Fruit fly (Drosophila melanogaster): ENCODE results near the gene mei-217.

The mei-217 gene

dm6 chrX:17142940-17143534 lies at the start of gene mei-217, which contains the start of gene mei-218 (continued):
- TF ChIP-seq Pdp1 (GFP tag; optimal IDR thresholded peaks at IDR 0.05) (peak in 1 of 2 experiments; percentile 14), tna (GFP tag; IDR thresholded peaks at IDR 0.05; ENCODE audit: partially characterized antibody) (no peak), ro (GFP tag; IDR thresholded peaks at IDR 0.05) (no peak), CG4360 (GFP tag; IDR thresholded peaks at IDR 0.05) (no peak), Atf-2 (GFP tag; optimal IDR thresholded peaks at IDR 0.05) (no peak), Xbp1 (GFP tag; optimal IDR thresholded peaks at IDR 0.05) (peak; percentile 40), psq (GFP tag; optimal IDR thresholded peaks at IDR 0.05) (no peak), wdn (GFP tag; IDR thresholded peaks at IDR 0.05) (no peak), CG11504 (tag; optimal IDR thresholded peaks at IDR 0.05) (no peak), grau (tag; optimal IDR thresholded peaks at IDR 0.05) (no peak), Bgb (GFP tag; IDR thresholded peaks at IDR 0.05; ENCODE audit: partially characterized antibody) (peak; percentile 60), CG12744 (GFP tag; optimal IDR thresholded peaks at IDR 0.05) (no peak), gro (GFP tag; optimal IDR thresholded peaks at IDR 0.05) (no peak), CG10462 (GFP tag; optimal IDR thresholded peaks at IDR 0.05) (no peak), CG11560 (tag; IDR thresholded peaks at IDR 0.05) (no peak), CG6813 (GFP tag; optimal IDR thresholded peaks at IDR 0.05) (no peak), CG33557 (GFP tag; optimal IDR thresholded peaks at IDR 0.05) (no peak), cas (GFP tag; IDR thresholded peaks at IDR 0.05) (no peak), CG14710 (tag; optimal IDR thresholded peaks at IDR 0.05) (peak; percentile 62), odd (GFP tag; optimal IDR thresholded peaks at IDR 0.05) (no peak), Chrac-16 (GFP tag; optimal IDR thresholded peaks at IDR 0.05) (peak; percentile 28), CG3995 (GFP tag; optimal IDR thresholded peaks at IDR 0.05) (peak; percentile 46), jumu (GFP tag; optimal IDR thresholded peaks at IDR 0.05) (no peak), Awh (GFP tag; IDR thresholded peaks at IDR 0.05) (no peak), Mes4 (GFP tag; optimal IDR thresholded peaks at IDR 0.05) (no peak), dysf (GFP tag; IDR thresholded peaks at IDR 0.05) (0 out of 3 replicates have a peak, but pooled peaks have one; percentile 20), Rx (GFP tag; IDR thresholded peaks at IDR 0.05) (no peak), ato (GFP tag; IDR thresholded peaks at IDR 0.05; ENCODE audit: partially characterized antibody) (no peak), Side (GFP tag; optimal IDR thresholded peaks at IDR 0.05) (no peak), Drgx (GFP tag; IDR thresholded peaks at IDR 0.05) (no peak), CG30431 (GFP tag; optimal IDR thresholded peaks at IDR 0.05) (no peak), Sry-β (GFP tag; optimal IDR thresholded peaks at IDR 0.05) (peak; percentile 68), vnd (GFP tag; IDR thresholded peaks at IDR 0.05; ENCODE audit: partially characterized antibody) (peak; percentile 67), D19A (tag; optimal IDR thresholded peaks at IDR 0.05) (no peak), nerfin-1 (tag; optimal IDR thresholded peaks at IDR 0.05) (no peak), p53 (GFP tag; optimal IDR thresholded peaks at IDR 0.05) (no peak), zen2 (GFP tag; IDR thresholded peaks at IDR 0.05; ENCODE audit: partially characterized antibody) (peak; percentile 41; the same call in 1 of the 3 replicates), Opbp (GFP tag; IDR thresholded peaks at IDR 0.05; ENCODE audit: partially characterized antibody) (peak; percentile 26; the same call in 1 of the 3 replicates), H2.0 (GFP tag; IDR thresholded peaks at IDR 0.05) (no peak), CG17359 (tag; optimal IDR thresholded peaks at IDR 0.05) (no peak), CG15269 (tag; optimal IDR thresholded peaks at IDR 0.05) (no peak), Aef1 (GFP tag; IDR thresholded peaks at IDR 0.05) (0 out of 3 replicates have a peak, but pooled peaks have one; percentile 20), Hr51 (GFP tag; optimal IDR thresholded peaks at IDR 0.05) (no peak), tgo (GFP tag; IDR thresholded peaks at IDR 0.05) (peak; percentile 27; the same call in 1 of the 3 replicates), Atf6 (GFP tag; IDR thresholded peaks at IDR 0.05) (no peak), CG34422 (GFP tag; IDR thresholded peaks at IDR 0.05) (0 out of 3 replicates have a peak, but pooled peaks have one; percentile 11), Abd-B (GFP tag; optimal IDR thresholded peaks at IDR 0.05) (no peak), Hr78 (GFP tag; optimal IDR thresholded peaks at IDR 0.05) (no peak), onecut (GFP tag; IDR thresholded peaks at IDR 0.05) (no peak)
